Fruit fly (Drosophila melanogaster) whole organism, embryonic: ENCODE measurements around the gene robo3.
A peak's percentile ranks its signal among the peaks of the same experiment; 100 is the strongest.

Source experiments
- Abd-B ChIP-seq: fragments of 200-800 bp; sonication (Bioruptor generic); optimal IDR thresholded peaks from 2 replicates; lab custom pipeline; 2018; ENCODE audit warnings: missing biosample characterization, mild to moderate bottlenecking, missing genetic modification characterization, moderate library complexity
- Blimp-1 ChIP-seq: fragments of 200-800 bp; sonication (Bioruptor generic); optimal IDR thresholded peaks from 3 replicates; lab custom pipeline; 2018; ENCODE audit warnings: missing biosample characterization, missing genetic modification characterization, mild to moderate bottlenecking, moderate library complexity, missing genetic modification reagents
- CG11456 ChIP-seq: fragments of 200-800 bp; sonication (Bioruptor generic); IDR thresholded peaks from 3 replicates; pipeline ENCODE4 v1.3.6; 2022; ENCODE audit warnings: missing biosample characterization, missing genetic modification characterization
- CG11504 ChIP-seq: fragments of 200-800 bp; sonication (Bioruptor generic); optimal IDR thresholded peaks from 3 replicates; lab custom pipeline; 2019; ENCODE audit warnings: missing biosample characterization, mild to moderate bottlenecking, missing genetic modification characterization, moderate library complexity
- CG11560 ChIP-seq: fragments of 200-800 bp; sonication (Bioruptor generic); IDR thresholded peaks from 3 replicates; pipeline ENCODE4 v1.3.6; 2022; ENCODE audit warnings: missing biosample characterization, missing genetic modification characterization
- CG12391 ChIP-seq: fragments of 200-800 bp; sonication (Bioruptor generic); optimal IDR thresholded peaks from 3 replicates; lab custom pipeline; 2018; ENCODE audit warnings: missing biosample characterization, mild to moderate bottlenecking, missing genetic modification characterization, moderate library complexity
- CG14441 ChIP-seq: fragments of 200-800 bp; sonication (Bioruptor generic); IDR thresholded peaks from 2 replicates; pipeline ENCODE4 v1.3.6; 2022; ENCODE audit warnings: missing biosample characterization, missing genetic modification characterization
- CG1529 ChIP-seq: fragments of 200-800 bp; sonication (Bioruptor generic); optimal IDR thresholded peaks from 3 replicates; lab custom pipeline; 2018; ENCODE audit warnings: missing biosample characterization, missing genetic modification characterization
- CG1603 ChIP-seq: fragments of 200-800 bp; sonication (Bioruptor generic); optimal IDR thresholded peaks from 2 replicates; lab custom pipeline; 2019; ENCODE audit warnings: missing biosample characterization, mild to moderate bottlenecking, missing genetic modification characterization, moderate library complexity
- CG16779 ChIP-seq: fragments of 200-800 bp; sonication (Bioruptor generic); IDR thresholded peaks from 2 replicates; pipeline ENCODE4 v1.3.6; 2022; ENCODE audit warnings: missing biosample characterization, missing genetic modification characterization
- CG18599 ChIP-seq: fragments of 200-800 bp; sonication (Bioruptor generic); optimal IDR thresholded peaks from 3 replicates; lab custom pipeline; 2017; ENCODE audit warnings: missing biosample characterization, missing genetic modification characterization, mild to moderate bottlenecking, moderate library complexity, missing genetic modification reagents
- CG2120 ChIP-seq: fragments of 200-800 bp; sonication (Bioruptor generic); optimal IDR thresholded peaks from 3 replicates; lab custom pipeline; 2016; ENCODE audit warnings: missing biosample characterization, missing genetic modification characterization
- CG2678 ChIP-seq: fragments of 200-800 bp; sonication (Bioruptor generic); optimal IDR thresholded peaks from 3 replicates; lab custom pipeline; 2019; ENCODE audit warnings: missing biosample characterization, mild to moderate bottlenecking, missing genetic modification characterization, moderate library complexity
- CG4404 ChIP-seq: fragments of 200-800 bp; sonication (Bioruptor generic); IDR thresholded peaks from 2 replicates; pipeline ENCODE4 v1.3.6; 2022; ENCODE audit warnings: missing biosample characterization, missing genetic modification characterization
- CG6272 ChIP-seq: fragments of 200-800 bp; sonication (Bioruptor generic); IDR thresholded peaks from 2 replicates; pipeline ENCODE4 v1.3.6; 2022; ENCODE audit warnings: missing biosample characterization, missing genetic modification characterization
- CG6791 ChIP-seq: fragments of 200-800 bp; sonication (Bioruptor generic); IDR thresholded peaks from 3 replicates; pipeline ENCODE4 v1.3.6; 2022; ENCODE audit warnings: missing biosample characterization, missing genetic modification characterization; ENCODE audit not compliant: partially characterized antibody
- CG8944 ChIP-seq: fragments of 200-800 bp; sonication (Bioruptor generic); optimal IDR thresholded peaks from 3 replicates; lab custom pipeline; 2016; ENCODE audit warnings: missing biosample characterization, missing genetic modification characterization
- CG9215 ChIP-seq: fragments of 200-800 bp; sonication (Bioruptor generic); IDR thresholded peaks from 2 replicates; pipeline ENCODE4 v1.3.6; 2022; ENCODE audit warnings: missing biosample characterization, missing genetic modification characterization
- CG9437 ChIP-seq: fragments of 200-800 bp; sonication (Bioruptor generic); optimal IDR thresholded peaks from 2 replicates; lab custom pipeline; 2018; ENCODE audit warnings: missing biosample characterization, mild to moderate bottlenecking, missing genetic modification characterization
- CG9932 ChIP-seq: fragments of 200-800 bp; sonication (Bioruptor generic); IDR thresholded peaks from 2 replicates; pipeline ENCODE4 v1.3.6; 2022; ENCODE audit warnings: missing biosample characterization, missing genetic modification characterization
- Dek ChIP-seq: fragments of 200-800 bp; sonication (Bioruptor generic); optimal IDR thresholded peaks from 3 replicates; lab custom pipeline; 2019; ENCODE audit warnings: missing biosample characterization, mild to moderate bottlenecking, missing genetic modification characterization, moderate library complexity
- Dll ChIP-seq: fragments of 200-800 bp; sonication (Bioruptor generic); IDR thresholded peaks from 4 replicates; pipeline ENCODE4 v1.3.6; 2022; ENCODE audit warnings: missing biosample characterization, missing genetic modification characterization; ENCODE audit not compliant: partially characterized antibody
- Elba2 ChIP-seq: fragments of 200-800 bp; sonication (Bioruptor generic); optimal IDR thresholded peaks from 3 replicates; lab custom pipeline; 2016; ENCODE audit warnings: missing biosample characterization, missing genetic modification characterization
- Gug ChIP-seq: fragments of 200-800 bp; sonication (Bioruptor generic); IDR thresholded peaks from 4 replicates; pipeline ENCODE4 v1.3.6; 2022; ENCODE audit warnings: missing biosample characterization, missing genetic modification characterization
- Lim3 ChIP-seq: fragments of 200-800 bp; sonication (Bioruptor generic); IDR thresholded peaks from 2 replicates; pipeline ENCODE4 v1.3.6; 2022; ENCODE audit warnings: missing biosample characterization, missing genetic modification characterization
- MBD-R2 ChIP-seq: fragments of 200-800 bp; sonication (Bioruptor generic); IDR thresholded peaks from 2 replicates; pipeline ENCODE4 v1.3.6; 2022; ENCODE audit warnings: missing biosample characterization, missing genetic modification characterization
- Med ChIP-seq: fragments of 200-800 bp; sonication (Bioruptor generic); peaks from one replicate; lab custom pipeline; 2016; ENCODE audit warnings: missing biosample characterization, missing genetic modification characterization, mild to moderate bottlenecking, inconsistent platforms, moderate library complexity
- Mrtf ChIP-seq: fragments of 200-800 bp; sonication (Bioruptor generic); IDR thresholded peaks from 3 replicates; pipeline ENCODE4 v1.3.6; 2022; ENCODE audit warnings: missing biosample characterization, missing genetic modification characterization
- Optix ChIP-seq: fragments of 200-800 bp; sonication (Bioruptor generic); IDR thresholded peaks from 3 replicates; pipeline ENCODE4 v1.3.6; 2022; ENCODE audit warnings: missing biosample characterization, missing genetic modification characterization
- PHDP ChIP-seq: fragments of 200-800 bp; sonication (Bioruptor generic); optimal IDR thresholded peaks from 3 replicates; lab custom pipeline; 2018; ENCODE audit warnings: missing biosample characterization, mild to moderate bottlenecking, missing genetic modification characterization, moderate library complexity
- Poxn ChIP-seq: fragments of 200-800 bp; sonication (Bioruptor generic); IDR thresholded peaks from 2 replicates; pipeline ENCODE4 v1.3.6; 2022; ENCODE audit warnings: missing biosample characterization, missing genetic modification characterization
- Ptx1 ChIP-seq: fragments of 200-800 bp; sonication (Bioruptor generic); IDR thresholded peaks from 2 replicates; pipeline ENCODE4 v1.3.6; 2022; ENCODE audit warnings: missing biosample characterization, missing genetic modification characterization
- Rfx ChIP-seq: fragments of 200-800 bp; sonication (Bioruptor generic); IDR thresholded peaks from 2 replicates; pipeline ENCODE4 v1.3.6; 2022; ENCODE audit warnings: missing biosample characterization, missing genetic modification characterization
- Sox102F ChIP-seq: fragments of 200-800 bp; sonication (Bioruptor generic); optimal IDR thresholded peaks from 2 replicates; lab custom pipeline; 2018; ENCODE audit warnings: missing biosample characterization, mild to moderate bottlenecking, missing genetic modification characterization, moderate library complexity
- ab ChIP-seq: fragments of 200-800 bp; sonication (Bioruptor generic); optimal IDR thresholded peaks from 2 replicates; lab custom pipeline; 2016; ENCODE audit warnings: missing biosample characterization, missing genetic modification characterization
- bsh ChIP-seq, 2 experiments: fragments of 200-800 bp; sonication (Bioruptor generic); optimal IDR thresholded peaks; 2 replicates each; lab custom pipeline; 2017 to 2018; ENCODE audit warnings: mild to moderate bottlenecking in 2 of 2, missing biosample characterization in 2 of 2, missing genetic modification characterization in 2 of 2, moderate library complexity in 1 of 2
- chn ChIP-seq: fragments of 200-800 bp; sonication (Bioruptor generic); optimal IDR thresholded peaks from 2 replicates; lab custom pipeline; 2016; ENCODE audit warnings: missing biosample characterization, missing genetic modification characterization
- dmrt99B ChIP-seq: fragments of 200-800 bp; sonication (Bioruptor generic); optimal IDR thresholded peaks from 2 replicates; lab custom pipeline; 2018; ENCODE audit warnings: missing biosample characterization, mild to moderate bottlenecking, missing genetic modification characterization, moderate library complexity
- fd96Cb ChIP-seq: fragments of 200-800 bp; sonication (Bioruptor generic); optimal IDR thresholded peaks from 2 replicates; lab custom pipeline; 2018; ENCODE audit warnings: missing biosample characterization, mild to moderate bottlenecking, missing genetic modification characterization, moderate library complexity
- lmd ChIP-seq: fragments of 200-800 bp; sonication (Bioruptor generic); IDR thresholded peaks from 2 replicates; pipeline ENCODE4 v1.3.6; 2022; ENCODE audit warnings: missing biosample characterization, missing genetic modification characterization
- nmo ChIP-seq: fragments of 200-800 bp; sonication (Bioruptor generic); optimal IDR thresholded peaks from 2 replicates; lab custom pipeline; 2018; ENCODE audit warnings: missing biosample characterization, mild to moderate bottlenecking, missing genetic modification characterization, moderate library complexity
- org-1 ChIP-seq: fragments of 200-800 bp; sonication (Bioruptor generic); optimal IDR thresholded peaks from 2 replicates; lab custom pipeline; 2017; ENCODE audit warnings: missing biosample characterization, missing genetic modification characterization
- prd ChIP-seq, 3 experiments: fragments of >200 bp in 2 of 3; fragments of 200-800 bp in 1 of 3; sonication (Bioruptor generic) in 1 of 3; optimal IDR thresholded peaks in 2 of 3; IDR thresholded peaks in 1 of 3; 2 replicates in 2 of 3; 3 replicates in 1 of 3; pipeline versions ENCODE4 v1.3.6 to Lab custom; 2017 to 2022; ENCODE audit warnings: missing biosample characterization in 1 of 3, missing genetic modification characterization in 1 of 3
- row ChIP-seq: fragments of 200-800 bp; sonication (Bioruptor generic); IDR thresholded peaks from 3 replicates; pipeline ENCODE4 v1.3.6; 2022; ENCODE audit warnings: missing biosample characterization, missing genetic modification characterization
- sisA ChIP-seq: fragments of 200-800 bp; sonication (Bioruptor generic); IDR thresholded peaks from 2 replicates; pipeline ENCODE4 v1.3.6; 2022; ENCODE audit warnings: missing biosample characterization, missing genetic modification characterization
- trem ChIP-seq: fragments of 200-800 bp; optimal IDR thresholded peaks from 3 replicates; lab custom pipeline; 2019; ENCODE audit warnings: missing biosample characterization, mild to moderate bottlenecking, missing genetic modification characterization, moderate library complexity
- wdn ChIP-seq: fragments of 200-800 bp; sonication (Bioruptor generic); IDR thresholded peaks from 2 replicates; pipeline ENCODE4 v1.3.6; 2022; ENCODE audit warnings: missing biosample characterization, missing genetic modification characterization
- zfh1 ChIP-seq: fragments of 200-800 bp; sonication (Bioruptor generic); IDR thresholded peaks from 3 replicates; pipeline ENCODE4 v1.3.6; 2022; ENCODE audit warnings: missing biosample characterization, missing genetic modification characterization

robo3 gene

DNA sequence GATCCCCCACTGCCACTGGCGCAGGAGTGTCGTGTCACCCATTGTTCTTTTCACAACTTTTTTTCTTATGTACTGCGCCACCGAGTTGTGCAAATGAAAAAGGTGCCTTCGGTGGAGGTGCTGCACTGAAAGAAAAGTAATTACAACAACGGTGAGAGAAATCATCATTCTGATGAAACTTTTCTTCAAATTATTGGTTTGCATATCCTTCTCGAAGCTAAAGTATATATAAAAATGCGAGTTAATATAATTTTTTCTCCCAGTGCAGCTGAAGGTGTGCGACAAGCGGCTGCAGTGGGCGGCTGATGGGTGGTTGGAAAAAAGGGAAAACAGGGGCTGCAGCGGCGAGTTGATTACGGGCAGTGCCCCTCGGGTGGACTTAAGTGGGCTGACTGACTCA, 56.1 kb downstream of the robo3 start (continued):
- 0 out of 3 replicates have a peak, but pooled peaks have one; percentile 33 for TF ChIP-seq row (GFP tag; lab: Robert Waterston, UW)
- TF ChIP-seq sisA (GFP tag; lab: Robert Waterston, UW) = peak; percentile 39; the same call in 1 of the 2 replicates
- no peak for TF ChIP-seq Lim3 (GFP tag; lab: Robert Waterston, UW)
- peak; percentile 19 for TF ChIP-seq CG12391 (tag; lab: Kevin White, UChicago)
- peak; percentile 37 for TF ChIP-seq Sox102F
- TF ChIP-seq CG6791 (GFP tag; lab: Robert Waterston, UW) = no peak
- peak; percentile 39 for TF ChIP-seq CG1603
- TF ChIP-seq nmo (GFP tag; lab: Kevin White, UChicago) = peak; percentile 5
- peak; percentile 13 for TF ChIP-seq CG11504 (tag; lab: Kevin White, UChicago)
- TF ChIP-seq Blimp-1 = peak; percentile 18
- TF ChIP-seq CG9437 (GFP tag; lab: Kevin White, UChicago) = no peak
- TF ChIP-seq fd96Cb (tag; lab: Kevin White, UChicago) = peak; percentile 4
- no peak for TF ChIP-seq CG6272 (GFP tag; lab: Robert Waterston, UW)
- TF ChIP-seq dmrt99B (tag; lab: Kevin White, UChicago) = peak; percentile 36
- peak; percentile 21 for TF ChIP-seq PHDP
- TF ChIP-seq bsh (GFP tag; optimal IDR thresholded peaks at IDR 0.05; lab: Kevin White, UChicago) = peak in 1 of 2 experiments; percentile 25
- TF ChIP-seq Dll (GFP tag; lab: Robert Waterston, UW) = no peak

DNA sequence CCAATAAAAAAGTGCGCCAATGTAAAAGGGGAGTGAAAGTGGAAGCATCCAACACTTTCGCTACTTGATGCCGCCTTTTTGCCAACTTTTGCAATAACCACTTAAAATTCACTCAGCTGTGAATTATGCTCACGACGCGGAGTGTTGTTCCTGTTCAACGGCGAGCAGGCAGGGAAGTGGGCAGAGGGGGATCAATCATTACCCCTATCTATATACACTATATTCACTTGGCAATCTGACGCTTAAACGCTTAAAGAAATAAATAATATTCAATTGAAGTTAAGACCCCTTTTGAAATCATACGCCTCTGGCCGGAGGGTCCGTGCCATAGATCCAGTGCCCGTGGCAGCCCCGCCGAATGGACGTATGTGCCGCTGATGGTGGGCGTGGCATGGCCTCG, 59.1 kb downstream of the robo3 start:
- TF ChIP-seq CG2678 (tag; lab: Kevin White, UChicago) = peak; percentile 1
- 0 out of 3 replicates have a peak, but pooled peaks have one; percentile 27 for TF ChIP-seq CG11560 (tag; lab: Robert Waterston, UW)
- TF ChIP-seq CG18599 (GFP tag; lab: Kevin White, UChicago) = peak; percentile 32
- 0 out of 4 replicates have a peak, but pooled peaks have one; percentile 11 for TF ChIP-seq Gug
- peak; percentile 18; the same call in 1 of the 2 replicates for TF ChIP-seq CG4404 (GFP tag; lab: Robert Waterston, UW)
- TF ChIP-seq bsh (GFP tag; optimal IDR thresholded peaks at IDR 0.05; lab: Kevin White, UChicago) = no peak
- no peak for TF ChIP-seq CG1529 (GFP tag; lab: Kevin White, UChicago)
- no peak for TF ChIP-seq Elba2 (GFP tag; lab: Kevin White, UChicago)
- no peak for TF ChIP-seq chn
- peak; percentile 4 for TF ChIP-seq dmrt99B (tag; lab: Kevin White, UChicago)
- 0 out of 2 replicates have a peak, but pooled peaks have one; percentile 14 for TF ChIP-seq CG14441 (GFP tag; lab: Robert Waterston, UW)
- TF ChIP-seq MBD-R2 (GFP tag; lab: Robert Waterston, UW) = no peak
- TF ChIP-seq Rfx (GFP tag; lab: Robert Waterston, UW) = peak; percentile 49
- TF ChIP-seq CG16779 (GFP tag; lab: Robert Waterston, UW) = no peak
- TF ChIP-seq CG11456 (GFP tag; lab: Robert Waterston, UW) = 0 out of 3 replicates have a peak, but pooled peaks have one; percentile 5
- TF ChIP-seq Mrtf = 0 out of 3 replicates have a peak, but pooled peaks have one; percentile 14
- peak; percentile 15; the same call in 1 of the 2 replicates for TF ChIP-seq wdn (GFP tag; lab: Robert Waterston, UW)
- peak; percentile 48 for TF ChIP-seq CG9932 (GFP tag; lab: Robert Waterston, UW)
- TF ChIP-seq CG2120 = peak; percentile 3
- TF ChIP-seq zfh1 (GFP tag; lab: Robert Waterston, UW) = 0 out of 3 replicates have a peak, but pooled peaks have one; percentile 14
- no peak for TF ChIP-seq trem (tag; lab: Kevin White, UChicago)
- TF ChIP-seq Med = peak; percentile 54
- no peak for TF ChIP-seq Poxn (GFP tag; lab: Robert Waterston, UW)
- TF ChIP-seq lmd = peak; percentile 17; the same call in 1 of the 2 replicates
- TF ChIP-seq Ptx1 = 0 out of 2 replicates have a peak, but pooled peaks have one; percentile 27
- TF ChIP-seq Optix (GFP tag; lab: Robert Waterston, UW) = peak; percentile 10; the same call in 1 of the 3 replicates
- no peak for TF ChIP-seq org-1
- no peak for TF ChIP-seq Dek (tag; lab: Kevin White, UChicago)
- TF ChIP-seq Abd-B (GFP tag; lab: Kevin White, UChicago) = no peak
- 0 out of 2 replicates have a peak, but pooled peaks have one; percentile 7 for TF ChIP-seq CG9215 (GFP tag; lab: Robert Waterston, UW)
- TF ChIP-seq CG11504 (tag; lab: Kevin White, UChicago) = peak; percentile 4
- TF ChIP-seq ab (GFP tag; lab: Kevin White, UChicago) = no peak
- TF ChIP-seq prd (optimal IDR thresholded peaks at IDR 0.05; lab: Kevin White, UChicago) = no peak
- peak; percentile 63 for TF ChIP-seq prd (GFP tag; IDR thresholded peaks at IDR 0.05; lab: Robert Waterston, UW)
- 0 out of 2 replicates have a peak, but pooled peaks have one; percentile 9 for TF ChIP-seq sisA (GFP tag; lab: Robert Waterston, UW)
- no peak for TF ChIP-seq CG8944 (GFP tag; lab: Kevin White, UChicago)
